Worm (Caenorhabditis elegans) whole organism, young adult: ENCODE measurements around the gene ZC239.22.

Source experiments
- B0019.2 ChIP-seq: fragments of 200-800 bp; sonication (Bioruptor generic); conservative IDR thresholded peaks from 2 replicates; pipeline ENCODE4 v1.3.6; 2022; ENCODE audit warnings: missing genetic modification reagents, missing genetic modification characterization, missing compliant biosample characterization
- B0035.1 ChIP-seq: sonication (generic microtip); optimal IDR thresholded peaks from 2 replicates; lab custom pipeline; 2016; ENCODE audit warnings: missing genetic modification characterization, mild to moderate bottlenecking, missing compliant biosample characterization, missing genotype, missing genetic modification reagents
- C06A6.2 ChIP-seq: fragments of 200-800 bp; sonication (Bioruptor generic); conservative IDR thresholded peaks from 2 replicates; pipeline ENCODE4 v1.3.6; 2022; ENCODE audit warnings: missing genetic modification characterization, missing compliant biosample characterization
- C17E4.6 ChIP-seq: fragments of 200-800 bp; sonication (Bioruptor generic); IDR thresholded peaks from 2 replicates; pipeline ENCODE4 v1.3.6; 2022; ENCODE audit warnings: missing genetic modification reagents, missing genetic modification characterization, missing compliant biosample characterization
- F23B12.7 ChIP-seq: sonication (generic microtip); optimal IDR thresholded peaks from 2 replicates; lab custom pipeline; 2017; ENCODE audit warnings: missing genetic modification characterization, mild to moderate bottlenecking, missing compliant biosample characterization, antibody characterized with exemption, moderate library complexity; ENCODE audit not compliant: insufficient read depth
- F49E8.2 ChIP-seq: sonication (generic microtip); optimal IDR thresholded peaks from 3 replicates; lab custom pipeline; 2017; ENCODE audit warnings: missing genetic modification characterization, mild to moderate bottlenecking, missing compliant biosample characterization, antibody characterized with exemption, moderate library complexity; ENCODE audit not compliant: insufficient read depth
- K12H6.12 ChIP-seq: fragments of 200-800 bp; sonication (Bioruptor generic); optimal IDR thresholded peaks from 2 replicates; lab custom pipeline; 2018; ENCODE audit warnings: mild to moderate bottlenecking, missing genetic modification characterization, missing compliant biosample characterization
- T07F8.4 ChIP-seq: sonication (generic microtip); optimal IDR thresholded peaks from 2 replicates; lab custom pipeline; 2016; ENCODE audit warnings: mild to moderate bottlenecking, missing genetic modification characterization, moderate library complexity, missing compliant biosample characterization
- Y53F4B.3 ChIP-seq: fragments of 200-800 bp; sonication (Bioruptor generic); IDR thresholded peaks from 2 replicates; pipeline ENCODE4 v1.3.6; 2022; ENCODE audit warnings: missing genetic modification reagents, missing genetic modification characterization, missing compliant biosample characterization
- atf-7 ChIP-seq: sonication (generic microtip); optimal IDR thresholded peaks from 2 replicates; lab custom pipeline; 2017; ENCODE audit warnings: mild to moderate bottlenecking, missing genetic modification characterization, missing compliant biosample characterization
- ccch-3 ChIP-seq: fragments of 200-800 bp; sonication (Bioruptor generic); optimal IDR thresholded peaks from 2 replicates; lab custom pipeline; 2018; ENCODE audit warnings: mild to moderate bottlenecking, missing genetic modification characterization, missing compliant biosample characterization
- cebp-1 ChIP-seq, 2 experiments: fragments of 200-800 bp in 1 of 2; sonication (Bioruptor generic) in 1 of 2; sonication (generic microtip) in 1 of 2; IDR thresholded peaks in 1 of 2; optimal IDR thresholded peaks in 1 of 2; 2 replicates each; pipeline versions ENCODE4 v1.3.6 to Lab custom; 2017 to 2022; ENCODE audit warnings: missing compliant biosample characterization in 2 of 2, missing genetic modification characterization in 2 of 2, mild to moderate bottlenecking in 1 of 2, missing genetic modification reagents in 1 of 2, moderate library complexity in 1 of 2
- cebp-2 ChIP-seq: fragments of 200-800 bp; sonication (Bioruptor generic); IDR thresholded peaks from 2 replicates; pipeline ENCODE4 v1.3.6; 2022; ENCODE audit warnings: missing genetic modification characterization, missing compliant biosample characterization
- chd-7 ChIP-seq: sonication (generic microtip); optimal IDR thresholded peaks from 2 replicates; lab custom pipeline; 2016; ENCODE audit warnings: mild to moderate bottlenecking, missing genetic modification characterization, moderate library complexity, missing compliant biosample characterization
- egl-18 ChIP-seq: fragments of 200-800 bp; sonication (Bioruptor generic); IDR thresholded peaks from 2 replicates; pipeline ENCODE4 v1.3.6; 2022; ENCODE audit warnings: missing genetic modification reagents, missing genetic modification characterization, missing compliant biosample characterization
- ekl-4 ChIP-seq: fragments of 200-800 bp; sonication (Bioruptor generic); IDR thresholded peaks from 2 replicates; pipeline ENCODE4 v1.3.6; 2022; ENCODE audit warnings: missing genetic modification reagents, missing genetic modification characterization, missing compliant biosample characterization
- hlh-26 ChIP-seq: fragments of 200-800 bp; sonication (Bioruptor generic); conservative IDR thresholded peaks from 2 replicates; pipeline ENCODE4 v1.3.6; 2022; ENCODE audit warnings: missing genetic modification reagents, missing genetic modification characterization, missing compliant biosample characterization
- hmg-1.2 ChIP-seq: fragments of 200-800 bp; sonication (Bioruptor generic); IDR thresholded peaks from 2 replicates; pipeline ENCODE4 v1.3.6; 2022; ENCODE audit warnings: missing genetic modification reagents, missing genetic modification characterization, missing compliant biosample characterization
- hsf-1 ChIP-seq: fragments of 200-800 bp; sonication (Bioruptor generic); IDR thresholded peaks from 2 replicates; pipeline ENCODE4 v1.3.6; 2022; ENCODE audit warnings: missing genetic modification reagents, missing genetic modification characterization, missing compliant biosample characterization
- lin-35 ChIP-seq, 3 experiments: fragments of 150-350 bp in 2 of 3; sonication (generic microtip) in 1 of 3; optimal IDR thresholded peaks; 2 replicates each; lab custom pipeline; 2014 to 2018; ENCODE audit warnings: missing biosample characterization in 3 of 3, missing genetic modification characterization in 3 of 3, missing genetic modification reagents in 3 of 3
- lin-40 ChIP-seq: sonication (generic microtip); optimal IDR thresholded peaks from 2 replicates; lab custom pipeline; 2016; ENCODE audit warnings: missing genetic modification characterization, mild to moderate bottlenecking, missing compliant biosample characterization, missing genotype, missing genetic modification reagents
- lin-54 ChIP-seq: fragments of 200-800 bp; sonication (Bioruptor generic); optimal IDR thresholded peaks from 2 replicates; lab custom pipeline; 2018; ENCODE audit warnings: mild to moderate bottlenecking, missing genetic modification characterization, missing compliant biosample characterization
- lsl-1 ChIP-seq: fragments of 200-800 bp; sonication (Bioruptor generic); optimal IDR thresholded peaks from 2 replicates; lab custom pipeline; 2018; ENCODE audit warnings: mild to moderate bottlenecking, missing genetic modification characterization, moderate library complexity, missing compliant biosample characterization
- lsy-27 ChIP-seq: sonication (generic microtip); optimal IDR thresholded peaks from 2 replicates; lab custom pipeline; 2017; ENCODE audit warnings: missing genetic modification characterization, mild to moderate bottlenecking, missing compliant biosample characterization, antibody characterized with exemption, missing genotype, borderline replicate concordance; ENCODE audit not compliant: insufficient read depth
- madf-10 ChIP-seq: sonication (generic microtip); optimal IDR thresholded peaks from 2 replicates; lab custom pipeline; 2016; ENCODE audit warnings: mild to moderate bottlenecking, missing genetic modification characterization, missing compliant biosample characterization
- pha-4 ChIP-seq: fragments of 150-350 bp; sonication (generic microtip); optimal IDR thresholded peaks from 2 replicates; lab custom pipeline; 2014; ENCODE audit warnings: missing biosample characterization, missing genetic modification reagents, missing genetic modification characterization
- rcor-1 ChIP-seq: fragments of 200-800 bp; sonication (Bioruptor generic); IDR thresholded peaks from 2 replicates; pipeline ENCODE4 v1.3.6; 2022; ENCODE audit warnings: missing genetic modification reagents, missing genetic modification characterization, missing compliant biosample characterization
- sdz-38 ChIP-seq: sonication (generic microtip); optimal IDR thresholded peaks from 2 replicates; lab custom pipeline; 2016; ENCODE audit warnings: missing genotype, missing genetic modification characterization, missing compliant biosample characterization
- snpc-3.4 ChIP-seq: sonication (generic microtip); optimal IDR thresholded peaks from 2 replicates; lab custom pipeline; 2017; ENCODE audit warnings: missing genetic modification characterization, mild to moderate bottlenecking, missing compliant biosample characterization, antibody characterized with exemption, moderate library complexity, missing genotype, missing genetic modification reagents
- tlf-1 ChIP-seq: fragments of 200-800 bp; sonication (Bioruptor generic); optimal IDR thresholded peaks from 2 replicates; lab custom pipeline; 2018; ENCODE audit warnings: mild to moderate bottlenecking, missing genetic modification characterization, missing compliant biosample characterization
- unc-62 ChIP-seq: fragments of 150-350 bp; optimal IDR thresholded peaks from 2 replicates; lab custom pipeline; 2014; ENCODE audit warnings: missing biosample characterization, missing genetic modification reagents, missing genetic modification characterization
- xnd-1 ChIP-seq: sonication (generic microtip); optimal IDR thresholded peaks from 2 replicates; lab custom pipeline; 2016; ENCODE audit warnings: missing genotype, missing genetic modification reagents, missing genetic modification characterization, missing compliant biosample characterization
- ztf-22 ChIP-seq: fragments of 200-800 bp; sonication (Bioruptor generic); optimal IDR thresholded peaks from 2 replicates; lab custom pipeline; 2018; ENCODE audit warnings: mild to moderate bottlenecking, missing genetic modification characterization, moderate library complexity, missing compliant biosample characterization

Gene ZC239.22

DNA sequence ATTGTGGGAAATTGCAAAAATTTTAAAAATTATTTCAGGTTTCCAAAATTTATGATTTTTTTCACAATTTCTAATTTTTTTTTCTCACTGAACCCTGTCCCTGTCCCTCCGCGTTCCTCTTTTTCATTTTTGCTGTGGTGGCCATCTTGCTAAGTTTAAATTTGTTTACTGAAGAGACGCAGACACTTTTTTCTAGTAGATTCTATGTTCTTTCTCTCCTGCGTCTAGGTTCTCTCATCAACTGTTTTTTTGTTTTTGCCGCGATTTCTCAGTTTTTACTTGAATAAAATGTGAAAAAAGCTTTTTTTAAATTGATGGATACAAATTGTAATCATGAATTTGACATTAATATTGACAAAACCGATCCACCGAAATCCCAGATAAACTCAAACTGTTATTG, 11.4 kb downstream of the ZC239.22 start, which contains the start of gene ZC239.6:
Gene ZC239.6 (plus strand): TSS at position 381 of the 400 bp plus-strand sequence.
- TF ChIP-seq sdz-38 (tag; lab: Kevin White, UChicago) (no peak), tlf-1 (GFP tag; lab: Kevin White, UChicago) (no peak), hsf-1 (peak; percentile 53; the same call in 1 of the 2 replicates), cebp-1 (GFP tag; IDR thresholded peaks at IDR 0.05; lab: Robert Waterston, UW) (no peak), cebp-1 (tag; optimal IDR thresholded peaks at IDR 0.05; lab: Kevin White, UChicago) (no peak), hmg-1.2 (GFP tag; lab: Robert Waterston, UW) (peak; percentile 46; the same call in 1 of the 2 replicates), C06A6.2 (GFP tag; lab: Robert Waterston, UW) (no peak), rcor-1 (GFP tag; lab: Robert Waterston, UW) (no peak)

DNA sequence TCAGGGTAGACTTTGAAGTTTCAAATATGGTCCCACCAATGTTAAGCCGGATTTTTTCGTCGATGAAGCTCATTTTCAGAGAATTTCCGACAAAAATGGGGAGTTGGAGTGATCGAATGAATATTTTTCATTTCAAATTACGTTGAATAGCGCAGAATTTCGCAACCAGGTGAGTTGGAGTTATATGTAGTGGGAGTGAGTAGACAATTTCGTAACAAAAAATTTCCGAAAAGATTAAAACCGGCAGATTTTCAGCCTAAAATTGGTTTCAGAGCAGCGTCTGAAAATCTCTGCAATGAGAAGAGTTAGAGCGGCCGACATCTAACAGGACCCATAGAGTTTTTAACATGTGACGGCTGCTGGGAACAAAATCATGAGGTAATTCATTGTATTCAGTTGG, 11.9 kb downstream of the ZC239.22 start, which contains the start of gene sdz-35:
Gene sdz-35 (minus strand): TSS at position 101 of the 400 bp plus-strand sequence.
- TF ChIP-seq atf-7 (no peak), ekl-4 (GFP tag; lab: Robert Waterston, UW) (no peak), T07F8.4 (tag; lab: Kevin White, UChicago) (no peak), ccch-3 (no peak), B0019.2 (GFP tag; lab: Robert Waterston, UW) (no peak), pha-4 (no peak), rcor-1 (GFP tag; lab: Robert Waterston, UW) (no peak), hsf-1 (no peak), xnd-1 (tag; lab: Kevin White, UChicago) (no peak), madf-10 (tag; lab: Kevin White, UChicago) (no peak), cebp-2 (no peak), lsl-1 (no peak), chd-7 (no peak), C17E4.6 (GFP tag; lab: Robert Waterston, UW) (no peak), cebp-1 (GFP tag; IDR thresholded peaks at IDR 0.05; lab: Robert Waterston, UW) (no peak), cebp-1 (tag; optimal IDR thresholded peaks at IDR 0.05; lab: Kevin White, UChicago) (no peak), sdz-38 (tag; lab: Kevin White, UChicago) (no peak)

DNA sequence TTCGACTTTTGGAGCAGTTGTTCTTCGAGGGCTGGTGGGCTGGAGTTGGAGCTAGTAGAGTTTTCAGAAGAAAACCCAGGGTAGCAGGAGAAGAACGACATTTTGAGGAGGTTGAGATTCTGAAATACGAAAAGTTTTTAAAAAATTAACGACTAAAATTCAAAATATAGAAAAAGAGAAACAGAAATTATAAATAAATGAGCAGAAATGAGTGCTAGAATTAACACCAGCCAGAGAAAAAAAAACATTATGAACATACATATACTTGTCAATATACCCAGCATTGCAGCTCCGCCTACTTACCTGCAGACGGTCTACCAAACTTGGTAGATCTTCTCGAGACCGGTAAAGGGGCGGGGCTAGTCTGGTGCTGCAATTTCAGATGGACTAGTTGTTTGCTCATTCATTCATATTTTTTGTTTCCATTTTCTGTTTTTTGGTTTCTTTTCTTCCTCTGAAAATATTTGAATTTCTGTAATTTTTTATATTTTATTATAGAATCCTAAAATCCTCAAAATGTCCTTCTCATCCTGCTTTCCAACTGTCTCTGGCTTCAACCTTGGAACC, 14.1 kb downstream of the ZC239.22 start, which contains the start of the genes ZC239.20 and ZC239.21:
Gene ZC239.20 (minus strand): TSS at position 101 of the 567 bp plus-strand sequence.
Gene ZC239.21 (plus strand): TSS at position 517 of the 567 bp plus-strand sequence.
- TF ChIP-seq hlh-26 (GFP tag; lab: Robert Waterston, UW) (no peak), lin-35 (GFP tag; optimal IDR thresholded peaks at IDR 0.05; lab: Kevin White, UChicago) (no peak), madf-10 (tag; lab: Kevin White, UChicago) (no peak), snpc-3.4 (no peak), K12H6.12 (tag; lab: Kevin White, UChicago) (no peak), egl-18 (no peak), F23B12.7 (tag; lab: Kevin White, UChicago) (no peak)

DNA sequence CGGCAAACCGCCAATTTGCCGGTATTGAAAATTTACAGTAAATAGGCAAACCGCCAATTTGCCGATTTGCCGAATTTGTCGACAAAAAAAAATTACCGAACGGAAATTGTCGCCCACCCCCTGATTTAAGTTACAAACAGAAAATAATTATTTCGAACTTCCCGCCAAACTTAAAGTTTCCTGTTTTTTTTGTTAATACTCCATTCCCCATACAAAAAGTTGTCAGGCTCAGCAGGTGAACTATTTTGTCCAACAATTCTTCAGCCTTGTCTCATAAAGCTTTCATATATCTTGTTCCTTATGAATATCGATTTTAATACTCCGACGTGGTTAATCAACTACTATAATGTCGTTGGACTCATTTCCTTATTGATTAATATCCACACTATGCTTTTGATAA, 17.2 kb downstream of the ZC239.22 start, which contains the start of gene sri-50:
Gene sri-50 (plus strand): TSS at position 301 of the 400 bp plus-strand sequence.
- TF ChIP-seq chd-7, result no peak
- TF ChIP-seq lin-40 (tag; lab: Kevin White, UChicago), result no peak
- no peak for TF ChIP-seq atf-7
- no peak for TF ChIP-seq egl-18
- no peak for TF ChIP-seq Y53F4B.3 (GFP tag; lab: Robert Waterston, UW)

DNA sequence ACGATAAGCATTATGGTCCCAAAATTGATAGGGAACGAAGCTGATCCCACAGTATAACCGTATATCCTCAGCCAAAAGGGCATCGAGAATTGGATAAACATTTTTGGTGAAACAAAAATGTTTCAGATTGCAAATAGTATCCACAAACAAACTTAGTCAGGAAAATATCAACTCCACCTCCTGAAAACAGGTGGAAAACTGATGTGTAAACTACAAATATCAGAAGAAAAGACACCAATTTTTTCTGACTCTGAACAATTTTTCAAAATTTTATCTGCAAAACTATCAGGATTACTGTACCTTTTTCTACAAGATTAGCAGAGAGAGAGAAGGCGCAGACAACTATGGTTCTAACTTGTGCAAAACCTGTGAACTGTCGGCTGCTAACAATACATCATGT, 18.1 kb downstream of the ZC239.22 start, which contains the start of gene sri-53:
Gene sri-53 (minus strand): TSS at position 101 of the 400 bp plus-strand sequence.
- TF ChIP-seq lsy-27 (no peak), ztf-22 (GFP tag; lab: Kevin White, UChicago) (no peak), unc-62 (no peak), F49E8.2 (tag; lab: Kevin White, UChicago) (no peak), F23B12.7 (tag; lab: Kevin White, UChicago) (no peak), lin-40 (tag; lab: Kevin White, UChicago) (no peak), pha-4 (no peak), B0035.1 (tag; lab: Kevin White, UChicago) (no peak), lin-54 (GFP tag; lab: Kevin White, UChicago) (no peak)
- TF ChIP-seq, all 124 proteins: peak for 0
